Worm (Caenorhabditis elegans) whole organism, L3 larva: ENCODE measurements around the gene srt-18.

Experiments used
- ama-1 ChIP-seq: fragments of 150-350 bp; optimal IDR thresholded peaks from 2 replicates; lab custom pipeline; 2018
- hmg-11 ChIP-seq: sonication (generic microtip); optimal IDR thresholded peaks from 2 replicates; lab custom pipeline; 2016; ENCODE audit warnings: missing genetic modification characterization, missing compliant biosample characterization
- lin-39 ChIP-seq: fragments of 150-350 bp; optimal IDR thresholded peaks from 2 replicates; lab custom pipeline; 2018; ENCODE audit warnings: missing biosample characterization, missing genetic modification reagents, missing genetic modification characterization
- nhr-25 ChIP-seq: sonication (generic microtip); optimal IDR thresholded peaks from 2 replicates; lab custom pipeline; 2017; ENCODE audit warnings: missing biosample characterization, missing genetic modification characterization
- nhr-28 ChIP-seq: fragments of 150-350 bp; optimal IDR thresholded peaks from 2 replicates; lab custom pipeline; 2014; ENCODE audit warnings: missing biosample characterization, missing genetic modification characterization
- skn-1 ChIP-seq: fragments of 150-350 bp; optimal IDR thresholded peaks from 2 replicates; lab custom pipeline; 2014; ENCODE audit warnings: missing biosample characterization, missing genetic modification characterization
- unc-39 ChIP-seq: sonication (generic microtip); optimal IDR thresholded peaks from 4 replicates; lab custom pipeline; 2017; ENCODE audit warnings: missing biosample characterization, missing genetic modification characterization
- unc-62 ChIP-seq: fragments of 150-350 bp; sonication (generic microtip); optimal IDR thresholded peaks from 4 replicates; lab custom pipeline; 2014; ENCODE audit warnings: missing biosample characterization, missing genetic modification reagents, missing genetic modification characterization

- TF ChIP-seq ama-1 (lab: Kevin White, UChicago) (no peak), lin-39 (no peak), unc-62 (GFP tag; lab: Kevin White, UChicago) (no peak), hmg-11 (tag; lab: Kevin White, UChicago) (no peak), unc-39 (no peak), nhr-28 (tag; lab: Kevin White, UChicago) (no peak), skn-1 (tag; lab: Kevin White, UChicago) (no peak), nhr-25 (tag; lab: Kevin White, UChicago) (no peak)
These were observed 49.4 kb downstream of the srt-18 start, which contains the start of gene nhr-219 for ce11 chrV:8966086-8966485.
